Worm (Caenorhabditis elegans) whole organism, young adult: ENCODE data around the gene T05H10.1.

Source experiments
- B0019.2 ChIP-seq: fragments of 200-800 bp; sonication (Bioruptor generic); conservative IDR thresholded peaks from 2 replicates; pipeline ENCODE4 v1.3.6; 2022; ENCODE audit warnings: missing genetic modification reagents, missing genetic modification characterization, missing compliant biosample characterization
- D2030.7 ChIP-seq: fragments of 200-800 bp; sonication (Bioruptor generic); IDR thresholded peaks from 2 replicates; pipeline ENCODE4 v1.3.6; 2022; ENCODE audit warnings: missing genetic modification reagents, missing genetic modification characterization, missing compliant biosample characterization
- F22D6.2 ChIP-seq: sonication (generic microtip); optimal IDR thresholded peaks from 2 replicates; lab custom pipeline; 2016; ENCODE audit warnings: mild to moderate bottlenecking, missing genetic modification characterization, missing compliant biosample characterization
- F39B2.1 ChIP-seq: fragments of 200-800 bp; sonication (Bioruptor generic); IDR thresholded peaks from 2 replicates; pipeline ENCODE4 v1.3.6; 2022; ENCODE audit warnings: missing genetic modification reagents, missing genetic modification characterization, missing compliant biosample characterization
- F49E8.2 ChIP-seq: sonication (generic microtip); optimal IDR thresholded peaks from 3 replicates; lab custom pipeline; 2017; ENCODE audit warnings: missing genetic modification characterization, mild to moderate bottlenecking, missing compliant biosample characterization, antibody characterized with exemption, moderate library complexity; ENCODE audit not compliant: insufficient read depth
- F52B5.7 ChIP-seq: sonication (generic microtip); optimal IDR thresholded peaks from 2 replicates; lab custom pipeline; 2016; ENCODE audit warnings: mild to moderate bottlenecking, missing genetic modification characterization, missing compliant biosample characterization
- F57A8.1 ChIP-seq: fragments of 200-800 bp; sonication (Bioruptor generic); optimal IDR thresholded peaks from 2 replicates; lab custom pipeline; 2018; ENCODE audit warnings: mild to moderate bottlenecking, missing genetic modification characterization, moderate library complexity, missing compliant biosample characterization
- K11D2.4 ChIP-seq: fragments of 200-800 bp; sonication (Bioruptor generic); IDR thresholded peaks from 2 replicates; pipeline ENCODE4 v1.3.6; 2022; ENCODE audit warnings: missing genetic modification reagents, missing genetic modification characterization, missing compliant biosample characterization
- Y53F4B.3 ChIP-seq: fragments of 200-800 bp; sonication (Bioruptor generic); IDR thresholded peaks from 2 replicates; pipeline ENCODE4 v1.3.6; 2022; ENCODE audit warnings: missing genetic modification reagents, missing genetic modification characterization, missing compliant biosample characterization
- Y56A3A.18 ChIP-seq: fragments of 200-800 bp; sonication (Bioruptor generic); IDR thresholded peaks from 2 replicates; pipeline ENCODE4 v1.3.6; 2022; ENCODE audit warnings: missing genetic modification reagents, missing genetic modification characterization, missing compliant biosample characterization
- attf-6 ChIP-seq: fragments of 200-800 bp; sonication (Bioruptor generic); IDR thresholded peaks from 2 replicates; pipeline ENCODE4 v1.3.6; 2022; ENCODE audit warnings: missing genetic modification reagents, missing genetic modification characterization, missing compliant biosample characterization
- bed-2 ChIP-seq: fragments of 200-800 bp; sonication (Bioruptor generic); IDR thresholded peaks from 2 replicates; pipeline ENCODE4 v1.3.6; 2022; ENCODE audit warnings: missing genetic modification reagents, missing genetic modification characterization, missing compliant biosample characterization
- cebp-1 ChIP-seq, 2 experiments: fragments of 200-800 bp in 1 of 2; sonication (Bioruptor generic) in 1 of 2; sonication (generic microtip) in 1 of 2; IDR thresholded peaks in 1 of 2; optimal IDR thresholded peaks in 1 of 2; 2 replicates each; pipeline versions ENCODE4 v1.3.6 to Lab custom; 2017 to 2022; ENCODE audit warnings: missing compliant biosample characterization in 2 of 2, missing genetic modification characterization in 2 of 2, mild to moderate bottlenecking in 1 of 2, missing genetic modification reagents in 1 of 2, moderate library complexity in 1 of 2
- ceh-79 ChIP-seq: sonication (generic microtip); optimal IDR thresholded peaks from 2 replicates; lab custom pipeline; 2017; ENCODE audit warnings: mild to moderate bottlenecking, missing genetic modification characterization, missing compliant biosample characterization
- ceh-91 ChIP-seq: fragments of 200-800 bp; sonication (Bioruptor generic); IDR thresholded peaks from 2 replicates; pipeline ENCODE4 v1.3.6; 2022; ENCODE audit warnings: missing genetic modification reagents, missing genetic modification characterization, missing compliant biosample characterization
- dox-1 ChIP-seq: fragments of 200-800 bp; sonication (Bioruptor generic); IDR thresholded peaks from 2 replicates; pipeline ENCODE4 v1.3.6; 2022; ENCODE audit warnings: missing genetic modification reagents, missing genetic modification characterization, missing compliant biosample characterization
- egrh-3 ChIP-seq: fragments of 200-800 bp; sonication (Bioruptor generic); IDR thresholded peaks from 2 replicates; pipeline ENCODE4 v1.3.6; 2022; ENCODE audit warnings: missing genetic modification reagents, missing genetic modification characterization, missing compliant biosample characterization
- fkh-3 ChIP-seq: sonication (generic microtip); optimal IDR thresholded peaks from 2 replicates; lab custom pipeline; 2016; ENCODE audit warnings: mild to moderate bottlenecking, missing genetic modification characterization, missing compliant biosample characterization
- gei-17 ChIP-seq: fragments of 200-800 bp; sonication (Bioruptor generic); optimal IDR thresholded peaks from 2 replicates; lab custom pipeline; 2018; ENCODE audit warnings: mild to moderate bottlenecking, missing genetic modification characterization, missing compliant biosample characterization
- him-1 ChIP-seq: sonication (generic microtip); optimal IDR thresholded peaks from 2 replicates; lab custom pipeline; 2016; ENCODE audit warnings: missing genotype, missing genetic modification reagents, missing genetic modification characterization, missing compliant biosample characterization
- hlh-26 ChIP-seq: fragments of 200-800 bp; sonication (Bioruptor generic); conservative IDR thresholded peaks from 2 replicates; pipeline ENCODE4 v1.3.6; 2022; ENCODE audit warnings: missing genetic modification reagents, missing genetic modification characterization, missing compliant biosample characterization
- hmg-20 ChIP-seq: fragments of 200-800 bp; sonication (Bioruptor generic); IDR thresholded peaks from 2 replicates; pipeline ENCODE4 v1.3.6; 2022; ENCODE audit warnings: missing genetic modification reagents, missing genetic modification characterization, missing compliant biosample characterization
- hrde-1 ChIP-seq: sonication (generic microtip); optimal IDR thresholded peaks from 2 replicates; lab custom pipeline; 2016; ENCODE audit warnings: missing genetic modification characterization, mild to moderate bottlenecking, missing compliant biosample characterization, moderate library complexity, missing genotype, missing genetic modification reagents, borderline replicate concordance
- lag-1 ChIP-seq: fragments of 200-800 bp; sonication (Bioruptor generic); IDR thresholded peaks from 2 replicates; pipeline ENCODE4 v1.3.6; 2022; ENCODE audit warnings: missing genetic modification reagents, missing genetic modification characterization, missing compliant biosample characterization
- lin-26 ChIP-seq: fragments of 200-800 bp; sonication (Bioruptor generic); IDR thresholded peaks from 2 replicates; pipeline ENCODE4 v1.3.6; 2022; ENCODE audit warnings: missing genetic modification reagents, missing genetic modification characterization, missing compliant biosample characterization
- lsl-1 ChIP-seq: fragments of 200-800 bp; sonication (Bioruptor generic); optimal IDR thresholded peaks from 2 replicates; lab custom pipeline; 2018; ENCODE audit warnings: mild to moderate bottlenecking, missing genetic modification characterization, moderate library complexity, missing compliant biosample characterization
- mcd-1 ChIP-seq: fragments of 200-800 bp; sonication (Bioruptor generic); IDR thresholded peaks from 2 replicates; pipeline ENCODE4 v1.3.6; 2022; ENCODE audit warnings: missing genetic modification reagents, missing genetic modification characterization, missing compliant biosample characterization
- mel-28 ChIP-seq: sonication (generic microtip); optimal IDR thresholded peaks from 2 replicates; lab custom pipeline; 2016; ENCODE audit warnings: borderline replicate concordance, mild to moderate bottlenecking, missing genetic modification characterization, missing compliant biosample characterization
- mes-4 ChIP-seq: sonication (generic microtip); optimal IDR thresholded peaks from 2 replicates; lab custom pipeline; 2016; ENCODE audit warnings: missing genotype, missing genetic modification characterization, missing compliant biosample characterization
- mxl-1 ChIP-seq: sonication (generic microtip); optimal IDR thresholded peaks from 2 replicates; lab custom pipeline; 2016; ENCODE audit warnings: missing genetic modification characterization, missing compliant biosample characterization
- nfya-1 ChIP-seq: sonication (generic microtip); optimal IDR thresholded peaks from 2 replicates; lab custom pipeline; 2017; ENCODE audit warnings: antibody characterized with exemption, missing compliant biosample characterization, missing genetic modification characterization, borderline replicate concordance; ENCODE audit not compliant: insufficient read depth
- nfya-2 ChIP-seq: fragments of 200-800 bp; sonication (Bioruptor generic); IDR thresholded peaks from 2 replicates; pipeline ENCODE4 v1.3.6; 2022; ENCODE audit warnings: missing genetic modification reagents, missing genetic modification characterization, missing compliant biosample characterization
- nfyb-1 ChIP-seq: fragments of 200-800 bp; sonication (Bioruptor generic); IDR thresholded peaks from 2 replicates; pipeline ENCODE4 v1.3.6; 2022; ENCODE audit warnings: missing genetic modification reagents, missing genetic modification characterization, missing compliant biosample characterization
- nhr-27 ChIP-seq: fragments of 200-800 bp; sonication (Bioruptor generic); optimal IDR thresholded peaks from 2 replicates; lab custom pipeline; 2018; ENCODE audit warnings: mild to moderate bottlenecking, missing genetic modification characterization, moderate library complexity, missing compliant biosample characterization
- pha-4 ChIP-seq: fragments of 150-350 bp; sonication (generic microtip); optimal IDR thresholded peaks from 2 replicates; lab custom pipeline; 2014; ENCODE audit warnings: missing biosample characterization, missing genetic modification reagents, missing genetic modification characterization
- rec-8 ChIP-seq, 2 experiments: sonication (generic microtip); optimal IDR thresholded peaks; 2 replicates each; lab custom pipeline; 2016; ENCODE audit warnings: mild to moderate bottlenecking in 2 of 2, missing genetic modification characterization in 2 of 2, missing genetic modification reagents in 2 of 2, missing genotype in 2 of 2, missing biosample characterization in 1 of 2, missing compliant biosample characterization in 1 of 2, moderate library complexity in 1 of 2
- snpc-1.1 ChIP-seq: sonication (generic microtip); optimal IDR thresholded peaks from 2 replicates; lab custom pipeline; 2017; ENCODE audit warnings: missing genetic modification characterization, mild to moderate bottlenecking, missing compliant biosample characterization, antibody characterized with exemption, moderate library complexity, missing genotype, missing genetic modification reagents; ENCODE audit not compliant: insufficient read depth
- snpc-1.3 ChIP-seq: sonication (generic microtip); optimal IDR thresholded peaks from 2 replicates; lab custom pipeline; 2017; ENCODE audit warnings: missing genetic modification characterization, mild to moderate bottlenecking, missing compliant biosample characterization, antibody characterized with exemption, moderate library complexity, missing genotype, missing genetic modification reagents; ENCODE audit not compliant: insufficient read depth
- snpc-4 ChIP-seq, 5 experiments: fragments of 150-350 bp in 1 of 5; sonication (generic microtip) in 4 of 5; optimal IDR thresholded peaks; 2 replicates each; lab custom pipeline; 2014 to 2018; ENCODE audit warnings: missing genetic modification characterization in 5 of 5, missing biosample characterization in 3 of 5, antibody characterized with exemption in 2 of 5, mild to moderate bottlenecking in 2 of 5, missing compliant biosample characterization in 2 of 5, missing genotype in 2 of 5, moderate library complexity in 2 of 5, missing genetic modification reagents in 1 of 5
- tbp1 ChIP-seq: fragments of 200-800 bp; sonication (Bioruptor generic); optimal IDR thresholded peaks from 2 replicates; lab custom pipeline; 2018; ENCODE audit warnings: mild to moderate bottlenecking, missing genetic modification characterization, missing compliant biosample characterization
- tbx-9 ChIP-seq: sonication (generic microtip); optimal IDR thresholded peaks from 2 replicates; lab custom pipeline; 2016; ENCODE audit warnings: borderline replicate concordance, missing genetic modification characterization, inconsistent platforms, missing compliant biosample characterization
- unc-130 ChIP-seq: sonication (generic microtip); optimal IDR thresholded peaks from 2 replicates; lab custom pipeline; 2016; ENCODE audit warnings: missing genetic modification reagents, missing genetic modification characterization, missing compliant biosample characterization
- ztf-22 ChIP-seq: fragments of 200-800 bp; sonication (Bioruptor generic); optimal IDR thresholded peaks from 2 replicates; lab custom pipeline; 2018; ENCODE audit warnings: mild to moderate bottlenecking, missing genetic modification characterization, moderate library complexity, missing compliant biosample characterization
- ztf-25 ChIP-seq: fragments of 200-800 bp; sonication (Bioruptor generic); IDR thresholded peaks from 2 replicates; pipeline ENCODE4 v1.3.6; 2022; ENCODE audit warnings: missing genetic modification reagents, missing genetic modification characterization, missing compliant biosample characterization
- ztf-6 ChIP-seq: fragments of 200-800 bp; sonication (Bioruptor generic); IDR thresholded peaks from 2 replicates; pipeline ENCODE4 v1.3.6; 2022; ENCODE audit warnings: missing genetic modification reagents, missing genetic modification characterization, missing compliant biosample characterization

T05H10.1 gene

ce11 chrII:8075324-8075810, 33.0 kb downstream of the T05H10.1 start, which contains the start of gene K02C4.2 (continued):
- TF ChIP-seq nfya-2 (GFP tag; lab: Robert Waterston, UW) (no peak), hrde-1 (tag; lab: Kevin White, UChicago) (peak; percentile 63), K11D2.4 (no peak), ceh-91 (GFP tag; lab: Robert Waterston, UW) (0 out of 2 replicates have a peak, but pooled peaks have one; percentile 8), snpc-1.1 (tag; lab: Kevin White, UChicago) (peak; percentile 34), snpc-4 (GFP tag; optimal IDR thresholded peaks at IDR 0.05; lab: Kevin White, UChicago) (peak; percentile 67), snpc-4 (tag; optimal IDR thresholded peaks at IDR 0.05; lab: Kevin White, UChicago) (peak in 3 of 4 experiments; percentile 71 to 77 (median 72)), F52B5.7 (peak; percentile 93), mes-4 (peak; percentile 81), tbx-9 (tag; lab: Kevin White, UChicago) (peak; percentile 54), cebp-1 (GFP tag; IDR thresholded peaks at IDR 0.05; lab: Robert Waterston, UW) (0 out of 2 replicates have a peak, but pooled peaks have one; percentile 27), cebp-1 (tag; optimal IDR thresholded peaks at IDR 0.05; lab: Kevin White, UChicago) (peak; percentile 71), Y56A3A.18 (GFP tag; lab: Robert Waterston, UW) (peak; percentile 58; the same call in 1 of the 2 replicates), mel-28 (tag; lab: Kevin White, UChicago) (no peak), fkh-3 (tag; lab: Kevin White, UChicago) (peak; percentile 85), lag-1 (GFP tag; lab: Robert Waterston, UW) (0 out of 2 replicates have a peak, but pooled peaks have one; percentile 55), nfya-1 (tag; lab: Kevin White, UChicago) (no peak), ztf-25 (GFP tag; lab: Robert Waterston, UW) (0 out of 2 replicates have a peak, but pooled peaks have one; percentile 53), D2030.7 (GFP tag; lab: Robert Waterston, UW) (peak; percentile 55), hmg-20 (GFP tag; lab: Robert Waterston, UW) (peak; percentile 67; the same call in 1 of the 2 replicates), lsl-1 (GFP tag; lab: Kevin White, UChicago) (peak; percentile 68), lin-26 (GFP tag; lab: Robert Waterston, UW) (peak; percentile 95), tbp1 (GFP tag; lab: Kevin White, UChicago) (peak; percentile 95), rec-8 (tag; optimal IDR thresholded peaks at IDR 0.05; lab: Kevin White, UChicago) (peak; percentile 70 to 73), mxl-1 (tag; lab: Kevin White, UChicago) (peak; percentile 87), F57A8.1 (no peak), F22D6.2 (tag; lab: Kevin White, UChicago) (no peak), nfyb-1 (GFP tag; lab: Robert Waterston, UW) (peak; percentile 91), him-1 (tag; lab: Kevin White, UChicago) (peak; percentile 99), F39B2.1 (GFP tag; lab: Robert Waterston, UW) (no peak), hlh-26 (GFP tag; lab: Robert Waterston, UW) (no peak), ceh-79 (tag; lab: Kevin White, UChicago) (peak; percentile 56), snpc-1.3 (tag; lab: Kevin White, UChicago) (peak; percentile 87), unc-130 (GFP tag; lab: Kevin White, UChicago) (peak; percentile 68), B0019.2 (0 out of 2 replicates have a peak, but pooled peaks have one; percentile 40), dox-1 (GFP tag; lab: Robert Waterston, UW) (peak; percentile 91), ztf-6 (GFP tag; lab: Robert Waterston, UW) (no peak), attf-6 (no peak), pha-4 (tag; lab: Kevin White, UChicago) (no peak), F49E8.2 (tag; lab: Kevin White, UChicago) (peak; percentile 75), egrh-3 (GFP tag; lab: Robert Waterston, UW) (no peak), ztf-22 (GFP tag; lab: Kevin White, UChicago) (peak; percentile 44), Y53F4B.3 (GFP tag; lab: Robert Waterston, UW) (no peak), nhr-27 (tag; lab: Kevin White, UChicago) (peak; percentile 73), bed-2 (GFP tag; lab: Robert Waterston, UW) (no peak), gei-17 (GFP tag; lab: Kevin White, UChicago) (no peak), mcd-1 (GFP tag; lab: Robert Waterston, UW) (peak; percentile 66)
